Fruit fly (Drosophila melanogaster): Measurements from ENCODE around the gene CG43362.

Gene CG43362

dm6 chr2L:18328737-18329136 is 37.5 kb upstream of the CG43362 start (continued):
- no peak for TF ChIP-seq br (optimal IDR thresholded peaks at IDR 0.05)
- TF ChIP-seq Fer3 (tag; optimal IDR thresholded peaks at IDR 0.05): peak; percentile 37
- no peak for TF ChIP-seq CG8290 (GFP tag; optimal IDR thresholded peaks at IDR 0.05)
- TF ChIP-seq CG8290 (tag; optimal IDR thresholded peaks at IDR 0.05): peak in 1 of 2 experiments; percentile 59
- no peak for TF ChIP-seq stc (GFP tag; IDR thresholded peaks at IDR 0.05)
- TF ChIP-seq CG17829 (tag; optimal IDR thresholded peaks at IDR 0.05): no peak
- TF ChIP-seq Ets97D (GFP tag; optimal IDR thresholded peaks at IDR 0.05): no peak
- TF ChIP-seq Hsf (GFP tag; optimal IDR thresholded peaks at IDR 0.05): peak; percentile 45
- TF ChIP-seq CG31365 (tag; optimal IDR thresholded peaks at IDR 0.05): no peak
- TF ChIP-seq Blimp-1 (GFP tag; optimal IDR thresholded peaks at IDR 0.05): no peak
- TF ChIP-seq pan (optimal IDR thresholded peaks at IDR 0.05): no peak
- peak in 1 of 2 experiments; percentile 71 for TF ChIP-seq pan (GFP tag; optimal IDR thresholded peaks at IDR 0.05 in 1 of 2, IDR thresholded peaks at IDR 0.05 in 1 of 2)
- TF ChIP-seq salm (tag; optimal IDR thresholded peaks at IDR 0.05): peak; percentile 20
- TF ChIP-seq CG17802 (tag; optimal IDR thresholded peaks at IDR 0.05): no peak
- TF ChIP-seq CG1529 (GFP tag; optimal IDR thresholded peaks at IDR 0.05): peak; percentile 25
- TF ChIP-seq CG2678 (tag; optimal IDR thresholded peaks at IDR 0.05): peak; percentile 52
- TF ChIP-seq CG14965 (GFP tag; optimal IDR thresholded peaks at IDR 0.05; ENCODE audit: borderline replicate concordance): no peak
- peak; percentile 58; the same call in 2 of the 3 replicates for TF ChIP-seq row (GFP tag; IDR thresholded peaks at IDR 0.05)
- TF ChIP-seq CG3407 (GFP tag; optimal IDR thresholded peaks at IDR 0.05): peak; percentile 49
- TF ChIP-seq CkIIα-i1 (GFP tag; IDR thresholded peaks at IDR 0.05): no peak
- peak; percentile 34; the same call in 1 of the 3 replicates for TF ChIP-seq zfh1 (GFP tag; IDR thresholded peaks at IDR 0.05)
- TF ChIP-seq cg (GFP tag; optimal IDR thresholded peaks at IDR 0.05): no peak
- TF ChIP-seq CG1024 (GFP tag; IDR thresholded peaks at IDR 0.05): peak; percentile 32; the same call in 1 of the 2 replicates
- no peak for TF ChIP-seq CG1602 (GFP tag; optimal IDR thresholded peaks at IDR 0.05)
- TF ChIP-seq CG13894 (tag; optimal IDR thresholded peaks at IDR 0.05): no peak
- no peak for TF ChIP-seq da (GFP tag; optimal IDR thresholded peaks at IDR 0.05)
- no peak for TF ChIP-seq CG10565 (GFP tag; optimal IDR thresholded peaks at IDR 0.05)
- no peak for TF ChIP-seq HLHmδ (GFP tag; optimal IDR thresholded peaks at IDR 0.05)
- no peak for TF ChIP-seq TFAM (GFP tag; optimal IDR thresholded peaks at IDR 0.05)
- TF ChIP-seq Kr (GFP tag; optimal IDR thresholded peaks at IDR 0.05): no peak
- peak; percentile 6 for TF ChIP-seq HHEX (GFP tag; optimal IDR thresholded peaks at IDR 0.05)
- no peak for TF ChIP-seq CG1832 (GFP tag; optimal IDR thresholded peaks at IDR 0.05)
- no peak for TF ChIP-seq pho (GFP tag; optimal IDR thresholded peaks at IDR 0.05)
- no peak for TF ChIP-seq Sox100B (GFP tag; optimal IDR thresholded peaks at IDR 0.05)
- no peak for TF ChIP-seq Tbp (GFP tag; optimal IDR thresholded peaks at IDR 0.05)
- TF ChIP-seq Vsx1 (GFP tag; optimal IDR thresholded peaks at IDR 0.05): no peak
- peak; percentile 29 for TF ChIP-seq az2 (GFP tag; optimal IDR thresholded peaks at IDR 0.05)
- no peak for TF ChIP-seq dimm (GFP tag; IDR thresholded peaks at IDR 0.05)
- no peak for TF ChIP-seq CG15011 (GFP tag; optimal IDR thresholded peaks at IDR 0.05)
- TF ChIP-seq D19A (tag; optimal IDR thresholded peaks at IDR 0.05): no peak
- TF ChIP-seq CG12659 (GFP tag; optimal IDR thresholded peaks at IDR 0.05): peak; percentile 21
- no peak for TF ChIP-seq ac (GFP tag; optimal IDR thresholded peaks at IDR 0.05)
- TF ChIP-seq sd (tag; optimal IDR thresholded peaks at IDR 0.05): no peak
- peak; percentile 11 for TF ChIP-seq fd96Cb (tag; optimal IDR thresholded peaks at IDR 0.05)
- TF ChIP-seq CG8089 (GFP tag; optimal IDR thresholded peaks at IDR 0.05): peak; percentile 27
- TF ChIP-seq CG9932 (GFP tag; IDR thresholded peaks at IDR 0.05): no peak
- peak; percentile 19 to 47 for TF ChIP-seq dpn (GFP tag; optimal IDR thresholded peaks at IDR 0.05)
- no peak for TF ChIP-seq yki (optimal IDR thresholded peaks at IDR 0.05)
- no peak for TF ChIP-seq trem (tag; optimal IDR thresholded peaks at IDR 0.05)
- TF ChIP-seq ato (GFP tag; IDR thresholded peaks at IDR 0.05; ENCODE audit: partially characterized antibody): no peak
- no peak for TF ChIP-seq nerfin-1 (tag; optimal IDR thresholded peaks at IDR 0.05)
- TF ChIP-seq CG8944 (GFP tag; optimal IDR thresholded peaks at IDR 0.05): no peak
